Fruit fly (Drosophila melanogaster): ENCODE measurements around the gene Gr68a.

DNA sequence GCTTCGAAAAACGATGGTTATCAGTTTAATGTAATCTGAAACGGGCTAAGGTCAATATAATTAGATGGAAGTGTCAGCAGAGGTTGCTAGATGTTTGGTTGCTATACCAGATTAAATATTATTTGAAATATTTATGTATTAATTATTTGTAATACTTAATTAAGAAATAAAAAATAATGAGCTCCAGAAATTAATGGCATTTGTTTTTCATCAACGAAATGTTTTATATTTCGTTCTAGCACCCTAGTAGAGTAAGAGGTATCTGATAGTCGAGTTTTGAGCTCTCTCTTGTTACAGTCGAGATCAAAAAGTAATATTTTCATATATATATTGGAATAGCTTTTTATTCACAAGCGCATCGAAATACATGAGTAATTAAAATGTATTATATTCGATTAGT lies 50.5 kb downstream of the Gr68a start:
- TF ChIP-seq Crg-1 (GFP tag; optimal IDR thresholded peaks at IDR 0.05) (no peak), CG12768 (GFP tag; optimal IDR thresholded peaks at IDR 0.05) (no peak), kay (GFP tag; ENCODE audit: borderline replicate concordance) (no peak), cnc (optimal IDR thresholded peaks at IDR 0.05) (no peak), bab1 (GFP tag; optimal IDR thresholded peaks at IDR 0.05) (no peak), Mnt (GFP tag; optimal IDR thresholded peaks at IDR 0.05) (no peak), tj (GFP tag; optimal IDR thresholded peaks at IDR 0.05) (no peak), CG11617 (GFP tag; optimal IDR thresholded peaks at IDR 0.05) (no peak), CG5204 (GFP tag; optimal IDR thresholded peaks at IDR 0.05) (no peak), Hr96 (GFP tag; optimal IDR thresholded peaks at IDR 0.05) (no peak), CG1620 (GFP tag; optimal IDR thresholded peaks at IDR 0.05) (no peak)

Measured in whole organism, adult.